Worm (Caenorhabditis elegans) whole organism, midembryonic: Measurements from ENCODE around the gene T23D5.3.
"Not testable (repeated sequence)": the region's sequence is repeated elsewhere in the genome, so short reads cannot be mapped to it uniquely, and the experiment has no call there.

Experiments used
- T22C8.4 ChIP-seq: fragments of 200-800 bp; sonication (Bioruptor generic); IDR thresholded peaks from 2 replicates; pipeline ENCODE4 v1.3.6; 2022; ENCODE audit warnings: missing genetic modification characterization, missing compliant biosample characterization
- cog-1 ChIP-seq: sonication (generic microtip); optimal IDR thresholded peaks from 2 replicates; lab custom pipeline; 2016; ENCODE audit warnings: missing genetic modification characterization, missing compliant biosample characterization
- flt-1 ChIP-seq: fragments of 200-800 bp; sonication (Bioruptor generic); IDR thresholded peaks from 2 replicates; pipeline ENCODE4 v1.3.6; 2022; ENCODE audit warnings: missing genetic modification characterization, missing compliant biosample characterization
- klf-2 ChIP-seq: fragments of 200-800 bp; sonication (Bioruptor generic); conservative IDR thresholded peaks from 2 replicates; pipeline ENCODE4 v1.3.6; 2022; ENCODE audit warnings: missing genetic modification reagents, missing genetic modification characterization, missing compliant biosample characterization
- med-1 ChIP-seq: sonication (generic microtip); optimal IDR thresholded peaks from 2 replicates; lab custom pipeline; 2017; ENCODE audit warnings: missing genetic modification characterization, mild to moderate bottlenecking, missing compliant biosample characterization, antibody characterized with exemption, missing genetic modification reagents; ENCODE audit not compliant: insufficient read depth
- ref-1 ChIP-seq: fragments of 200-800 bp; sonication (Bioruptor generic); conservative IDR thresholded peaks from 2 replicates; pipeline ENCODE4 v1.3.6; 2022; ENCODE audit warnings: missing genetic modification reagents, missing genetic modification characterization, missing compliant biosample characterization
- ztf-23 ChIP-seq: fragments of 200-800 bp; sonication (Bioruptor generic); IDR thresholded peaks from 2 replicates; pipeline ENCODE4 v1.3.6; 2022; ENCODE audit warnings: missing genetic modification reagents, missing genetic modification characterization, missing compliant biosample characterization
- ztf-29 ChIP-seq: fragments of 200-800 bp; sonication (Bioruptor generic); IDR thresholded peaks from 2 replicates; pipeline ENCODE4 v1.3.6; 2022; ENCODE audit warnings: missing genetic modification reagents, missing genetic modification characterization, missing compliant biosample characterization

DNA sequence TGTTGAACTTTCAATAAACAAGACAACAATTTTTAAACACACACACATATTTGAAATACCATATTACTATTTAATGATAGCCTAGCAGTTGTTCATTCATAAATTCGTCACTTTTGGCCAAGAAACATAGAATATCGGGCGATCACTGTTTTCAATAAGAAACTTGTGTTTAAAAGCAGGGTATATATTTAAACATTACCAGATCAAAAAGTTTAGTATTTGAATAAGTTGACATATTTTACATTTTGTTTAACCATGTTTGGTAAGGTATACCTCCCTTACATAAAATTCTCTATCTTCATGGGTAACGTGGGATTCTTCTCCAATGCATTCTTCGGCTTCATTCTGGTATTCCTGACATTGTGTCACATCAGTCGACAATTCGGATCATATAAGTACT lies 21.3 kb upstream of the T23D5.3 start, which contains the start of gene str-8:
- TF ChIP-seq cog-1 (tag; lab: Kevin White, UChicago); flt-1 (GFP tag; lab: Robert Waterston, UW); ref-1 (GFP tag; lab: Robert Waterston, UW); ztf-23 (GFP tag; lab: Robert Waterston, UW); ztf-29 (GFP tag; lab: Robert Waterston, UW); med-1 (GFP tag; lab: Kevin White, UChicago); klf-2; T22C8.4 (GFP tag; lab: Robert Waterston, UW): not testable (repeated sequence)
